Worm (Caenorhabditis elegans) whole organism, mixed stage, embryonic: ENCODE results near the gene srd-1.

ENCODE experiments used
- drap-1 ChIP-seq: fragments of 200-800 bp; sonication (Bioruptor generic); optimal IDR thresholded peaks from 3 replicates; lab custom pipeline; 2018; ENCODE audit warnings: mild to moderate bottlenecking, missing genetic modification characterization, missing compliant biosample characterization
- elt-1 ChIP-seq: sonication (generic microtip); optimal IDR thresholded peaks from 2 replicates; lab custom pipeline; 2017; ENCODE audit warnings: missing genetic modification characterization, mild to moderate bottlenecking, missing compliant biosample characterization, antibody characterized with exemption, moderate library complexity, borderline replicate concordance; ENCODE audit not compliant: insufficient read depth
- elt-3 ChIP-seq: fragments of 150-350 bp; optimal IDR thresholded peaks from 2 replicates; lab custom pipeline; 2014; ENCODE audit warnings: missing biosample characterization, missing genetic modification characterization
- lin-32 ChIP-seq: fragments of 200-800 bp; sonication (Bioruptor generic); optimal IDR thresholded peaks from 2 replicates; lab custom pipeline; 2018; ENCODE audit warnings: mild to moderate bottlenecking, missing genetic modification characterization, missing compliant biosample characterization
- lsy-2 ChIP-seq: fragments of 150-350 bp; optimal IDR thresholded peaks from 2 replicates; lab custom pipeline; 2014; ENCODE audit warnings: missing biosample characterization, missing genetic modification characterization
- nhr-28 ChIP-seq: fragments of 150-350 bp; optimal IDR thresholded peaks from 2 replicates; lab custom pipeline; 2014; ENCODE audit warnings: missing biosample characterization, missing genetic modification characterization
- snpc-4 ChIP-seq: fragments of 150-350 bp; optimal IDR thresholded peaks from 2 replicates; lab custom pipeline; 2014; ENCODE audit warnings: missing biosample characterization, missing genetic modification characterization
- sptf-1 ChIP-seq: sonication (generic microtip); optimal IDR thresholded peaks from 2 replicates; lab custom pipeline; 2017; ENCODE audit warnings: mild to moderate bottlenecking, missing genetic modification characterization, moderate library complexity, missing compliant biosample characterization
- unc-39 ChIP-seq: fragments of 150-350 bp; optimal IDR thresholded peaks from 2 replicates; lab custom pipeline; 2014; ENCODE audit warnings: missing biosample characterization, missing genetic modification characterization
- unc-62 ChIP-seq: fragments of 150-350 bp; optimal IDR thresholded peaks from 2 replicates; lab custom pipeline; 2014; ENCODE audit warnings: missing biosample characterization, missing genetic modification reagents, missing genetic modification characterization

DNA sequence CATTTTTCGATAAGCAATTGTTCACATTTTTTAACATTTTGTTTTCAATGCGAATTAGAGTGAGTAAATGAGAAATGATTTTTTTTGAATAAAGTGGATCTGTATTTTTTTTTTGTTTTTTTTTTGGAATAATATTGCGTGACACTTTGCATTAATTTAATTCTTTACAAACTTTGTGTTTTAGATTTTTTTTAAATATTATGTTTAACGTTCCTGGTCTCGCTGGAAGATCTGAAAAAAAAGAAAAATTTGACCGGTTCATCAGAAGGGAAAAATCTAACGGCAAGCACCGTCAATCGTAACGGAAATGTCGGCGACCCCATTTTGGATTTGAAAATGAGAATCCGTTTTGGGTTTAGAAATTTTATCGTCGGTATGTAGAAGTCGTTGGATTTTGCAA is 6.8 kb upstream of the srd-1 start, which contains the start of gene cdc-25.4:
- no peak for TF ChIP-seq elt-3 (tag; lab: Kevin White, UChicago)
- TF ChIP-seq lin-32 (GFP tag; lab: Kevin White, UChicago) = no peak
- TF ChIP-seq drap-1 (GFP tag; lab: Kevin White, UChicago) = no peak
- TF ChIP-seq unc-39 (tag; lab: Kevin White, UChicago) = no peak
- TF ChIP-seq snpc-4 = no peak
- no peak for TF ChIP-seq elt-1 (tag; lab: Kevin White, UChicago)
- no peak for TF ChIP-seq lsy-2 (tag; lab: Kevin White, UChicago)
- no peak for TF ChIP-seq nhr-28 (tag; lab: Kevin White, UChicago)
- no peak for TF ChIP-seq sptf-1 (tag; lab: Kevin White, UChicago)
- no peak for TF ChIP-seq unc-62 (GFP tag; lab: Kevin White, UChicago)
